Fruit fly (Drosophila melanogaster) whole organism, embryonic: ENCODE data around the gene nudC.

Source experiments
- Asciz ChIP-seq: fragments of 200-800 bp; sonication (Bioruptor generic); optimal IDR thresholded peaks from 2 replicates; lab custom pipeline; 2017; ENCODE audit warnings: missing biosample characterization, mild to moderate bottlenecking, missing genetic modification characterization, missing genetic modification reagents
- CG12104 ChIP-seq: fragments of 200-800 bp; sonication (Bioruptor generic); optimal IDR thresholded peaks from 3 replicates; lab custom pipeline; 2016; ENCODE audit warnings: missing biosample characterization, missing genetic modification characterization
- CG12299 ChIP-seq: fragments of 200-800 bp; sonication (Bioruptor generic); optimal IDR thresholded peaks from 2 replicates; lab custom pipeline; 2018; ENCODE audit warnings: missing biosample characterization, mild to moderate bottlenecking, missing genetic modification characterization
- CG12744 ChIP-seq: fragments of 200-800 bp; sonication (Bioruptor generic); optimal IDR thresholded peaks from 2 replicates; lab custom pipeline; 2016; ENCODE audit warnings: missing biosample characterization, missing genetic modification characterization
- CG1602 ChIP-seq: fragments of 200-800 bp; sonication (Bioruptor generic); optimal IDR thresholded peaks from 3 replicates; lab custom pipeline; 2016; ENCODE audit warnings: missing biosample characterization, missing genetic modification characterization
- CG16815 ChIP-seq: fragments of 200-800 bp; sonication (Bioruptor generic); optimal IDR thresholded peaks from 3 replicates; lab custom pipeline; 2017; ENCODE audit warnings: missing biosample characterization, mild to moderate bottlenecking, missing genetic modification characterization
- CG17359 ChIP-seq: fragments of 200-800 bp; sonication (Bioruptor generic); optimal IDR thresholded peaks from 3 replicates; lab custom pipeline; 2018; ENCODE audit warnings: missing biosample characterization, mild to moderate bottlenecking, missing genetic modification characterization, moderate library complexity
- CG17385 ChIP-seq: fragments of 200-800 bp; sonication (Bioruptor generic); optimal IDR thresholded peaks from 3 replicates; lab custom pipeline; 2018; ENCODE audit warnings: missing biosample characterization, mild to moderate bottlenecking, missing genetic modification characterization
- CG17612 ChIP-seq: fragments of 200-800 bp; sonication (Bioruptor generic); IDR thresholded peaks from 2 replicates; pipeline ENCODE4 v1.3.6; 2022; ENCODE audit warnings: missing biosample characterization, missing genetic modification characterization
- CG17829 ChIP-seq: fragments of 200-800 bp; optimal IDR thresholded peaks from 2 replicates; lab custom pipeline; 2019; ENCODE audit warnings: missing biosample characterization, mild to moderate bottlenecking, missing genetic modification characterization, moderate library complexity
- CG18011 ChIP-seq: fragments of 200-800 bp; sonication (Bioruptor generic); optimal IDR thresholded peaks from 2 replicates; lab custom pipeline; 2017; ENCODE audit warnings: missing biosample characterization, missing genetic modification characterization, mild to moderate bottlenecking, moderate library complexity, missing genotype
- CG2116 ChIP-seq: fragments of 200-800 bp; sonication (Bioruptor generic); optimal IDR thresholded peaks from 3 replicates; lab custom pipeline; 2018; ENCODE audit warnings: missing biosample characterization, mild to moderate bottlenecking, missing genetic modification characterization
- CG30020 ChIP-seq: fragments of 200-800 bp; optimal IDR thresholded peaks from 2 replicates; lab custom pipeline; 2019; ENCODE audit warnings: missing biosample characterization, mild to moderate bottlenecking, missing genetic modification characterization, moderate library complexity
- CG30431 ChIP-seq: fragments of 200-800 bp; sonication (Bioruptor generic); optimal IDR thresholded peaks from 2 replicates; lab custom pipeline; 2017; ENCODE audit warnings: missing biosample characterization, missing genetic modification characterization
- CG3995 ChIP-seq: fragments of 200-800 bp; sonication (Bioruptor generic); optimal IDR thresholded peaks from 3 replicates; lab custom pipeline; 2016; ENCODE audit warnings: missing biosample characterization, missing genetic modification characterization
- CG6791 ChIP-seq: fragments of 200-800 bp; sonication (Bioruptor generic); IDR thresholded peaks from 3 replicates; pipeline ENCODE4 v1.3.6; 2022; ENCODE audit warnings: missing biosample characterization, missing genetic modification characterization; ENCODE audit not compliant: partially characterized antibody
- CG9215 ChIP-seq: fragments of 200-800 bp; sonication (Bioruptor generic); IDR thresholded peaks from 2 replicates; pipeline ENCODE4 v1.3.6; 2022; ENCODE audit warnings: missing biosample characterization, missing genetic modification characterization
- D19B ChIP-seq: fragments of 200-800 bp; sonication (Bioruptor generic); optimal IDR thresholded peaks from 2 replicates; lab custom pipeline; 2017; ENCODE audit warnings: missing biosample characterization, mild to moderate bottlenecking, missing genetic modification characterization
- H15 ChIP-seq: fragments of 200-800 bp; sonication (Bioruptor generic); IDR thresholded peaks from 3 replicates; pipeline ENCODE4 v1.3.6; 2022; ENCODE audit warnings: missing biosample characterization, missing genetic modification characterization
- HLHmδ ChIP-seq: fragments of 200-800 bp; sonication (Bioruptor generic); optimal IDR thresholded peaks from 2 replicates; lab custom pipeline; 2018; ENCODE audit warnings: missing biosample characterization, mild to moderate bottlenecking, missing genetic modification characterization, moderate library complexity
- Hmr ChIP-seq: fragments of 200-800 bp; sonication (Bioruptor generic); optimal IDR thresholded peaks from 3 replicates; lab custom pipeline; 2017; ENCODE audit warnings: mild to moderate bottlenecking, missing biosample characterization, missing genetic modification reagents, missing genetic modification characterization
- Mad ChIP-seq: fragments of 200-800 bp; sonication (Bioruptor generic); optimal IDR thresholded peaks from 2 replicates; lab custom pipeline; 2016; ENCODE audit warnings: missing biosample characterization, missing genetic modification characterization
- Med ChIP-seq: fragments of 200-800 bp; sonication (Bioruptor generic); peaks from one replicate; lab custom pipeline; 2016; ENCODE audit warnings: missing biosample characterization, missing genetic modification characterization, mild to moderate bottlenecking, inconsistent platforms, moderate library complexity
- NfI ChIP-seq: fragments of 200-800 bp; sonication (Bioruptor generic); optimal IDR thresholded peaks from 3 replicates; lab custom pipeline; 2018; ENCODE audit warnings: missing biosample characterization, mild to moderate bottlenecking, missing genetic modification characterization, moderate library complexity
- Scr ChIP-seq: fragments of 200-800 bp; sonication (Bioruptor generic); IDR thresholded peaks from 2 replicates; pipeline ENCODE4 v1.3.6; 2022; ENCODE audit warnings: missing biosample characterization, missing genetic modification characterization; ENCODE audit not compliant: partially characterized antibody
- Sry-β ChIP-seq: fragments of 200-800 bp; sonication (Bioruptor generic); optimal IDR thresholded peaks from 2 replicates; lab custom pipeline; 2018; ENCODE audit warnings: missing biosample characterization, mild to moderate bottlenecking, missing genetic modification characterization, moderate library complexity
- TFAM ChIP-seq: fragments of 200-800 bp; sonication (Bioruptor generic); optimal IDR thresholded peaks from 2 replicates; lab custom pipeline; 2017; ENCODE audit warnings: missing biosample characterization, missing genetic modification characterization, inconsistent platforms
- amos ChIP-seq: fragments of 200-800 bp; sonication (Bioruptor generic); IDR thresholded peaks from 2 replicates; pipeline ENCODE4 v1.3.6; 2022; ENCODE audit warnings: missing biosample characterization, missing genetic modification characterization; ENCODE audit not compliant: partially characterized antibody
- btn ChIP-seq: fragments of 200-800 bp; sonication (Bioruptor generic); optimal IDR thresholded peaks from 2 replicates; lab custom pipeline; 2016; ENCODE audit warnings: missing biosample characterization, missing genetic modification characterization
- corto ChIP-seq: fragments of 200-800 bp; sonication (Bioruptor generic); optimal IDR thresholded peaks from 2 replicates; lab custom pipeline; 2016; ENCODE audit warnings: missing biosample characterization, mild to moderate bottlenecking, missing genetic modification characterization, moderate library complexity
- dimm ChIP-seq: fragments of 200-800 bp; sonication (Bioruptor generic); IDR thresholded peaks from 2 replicates; pipeline ENCODE4 v1.3.6; 2022; ENCODE audit warnings: missing biosample characterization, missing genetic modification characterization
- dpn ChIP-seq, 2 experiments: fragments of 200-800 bp; sonication (Bioruptor generic); optimal IDR thresholded peaks; 3 replicates each; lab custom pipeline; 2016; ENCODE audit warnings: missing biosample characterization in 2 of 2, missing genetic modification characterization in 2 of 2
- eyg ChIP-seq: fragments of 200-800 bp; sonication (Bioruptor generic); optimal IDR thresholded peaks from 3 replicates; lab custom pipeline; 2016; ENCODE audit warnings: missing biosample characterization, missing genetic modification characterization
- fd3F ChIP-seq: fragments of 200-800 bp; sonication (Bioruptor generic); optimal IDR thresholded peaks from 2 replicates; lab custom pipeline; 2018; ENCODE audit warnings: missing biosample characterization, mild to moderate bottlenecking, missing genetic modification characterization, moderate library complexity
- fd96Cb ChIP-seq: fragments of 200-800 bp; sonication (Bioruptor generic); optimal IDR thresholded peaks from 2 replicates; lab custom pipeline; 2018; ENCODE audit warnings: missing biosample characterization, mild to moderate bottlenecking, missing genetic modification characterization, moderate library complexity
- gfzf ChIP-seq: fragments of 200-800 bp; sonication (Bioruptor generic); optimal IDR thresholded peaks from 2 replicates; lab custom pipeline; 2016; ENCODE audit warnings: missing biosample characterization, mild to moderate bottlenecking, missing genetic modification characterization, moderate library complexity
- gt ChIP-seq: fragments of 200-800 bp; sonication (Bioruptor generic); IDR thresholded peaks from 2 replicates; pipeline ENCODE4 v1.3.6; 2022; ENCODE audit warnings: missing biosample characterization, missing genetic modification characterization
- ham ChIP-seq: fragments of 200-800 bp; sonication (Bioruptor generic); IDR thresholded peaks from 2 replicates; pipeline ENCODE4 v1.3.6; 2022; ENCODE audit warnings: missing biosample characterization, missing genetic modification characterization
- jigr1 ChIP-seq: fragments of 200-800 bp; sonication (Bioruptor generic); IDR thresholded peaks from 3 replicates; pipeline ENCODE4 v1.3.6; 2022; ENCODE audit warnings: missing biosample characterization, missing genetic modification characterization
- lmd ChIP-seq: fragments of 200-800 bp; sonication (Bioruptor generic); IDR thresholded peaks from 2 replicates; pipeline ENCODE4 v1.3.6; 2022; ENCODE audit warnings: missing biosample characterization, missing genetic modification characterization
- maf-S ChIP-seq: fragments of 200-800 bp; sonication (Bioruptor generic); optimal IDR thresholded peaks from 2 replicates; lab custom pipeline; 2016; ENCODE audit warnings: missing biosample characterization, missing genetic modification characterization
- mam ChIP-seq: fragments of 200-800 bp; sonication (Bioruptor generic); optimal IDR thresholded peaks from 3 replicates; lab custom pipeline; 2016; ENCODE audit warnings: missing biosample characterization, missing genetic modification characterization
- nmo ChIP-seq: fragments of 200-800 bp; sonication (Bioruptor generic); optimal IDR thresholded peaks from 2 replicates; lab custom pipeline; 2018; ENCODE audit warnings: missing biosample characterization, mild to moderate bottlenecking, missing genetic modification characterization, moderate library complexity
- org-1 ChIP-seq: fragments of 200-800 bp; sonication (Bioruptor generic); optimal IDR thresholded peaks from 2 replicates; lab custom pipeline; 2017; ENCODE audit warnings: missing biosample characterization, missing genetic modification characterization
- repo ChIP-seq: fragments of 200-800 bp; sonication (Bioruptor generic); optimal IDR thresholded peaks from 2 replicates; lab custom pipeline; 2016; ENCODE audit warnings: missing biosample characterization, missing genetic modification characterization
- schlank ChIP-seq: fragments of 200-800 bp; sonication (Bioruptor generic); optimal IDR thresholded peaks from 2 replicates; lab custom pipeline; 2018; ENCODE audit warnings: missing biosample characterization, mild to moderate bottlenecking, missing genetic modification characterization
- sd ChIP-seq: fragments of 200-800 bp; sonication (Bioruptor generic); optimal IDR thresholded peaks from 3 replicates; lab custom pipeline; 2018; ENCODE audit warnings: missing biosample characterization, mild to moderate bottlenecking, missing genetic modification characterization, moderate library complexity
- sna ChIP-seq: fragments of 200-800 bp; sonication (Bioruptor generic); IDR thresholded peaks from 2 replicates; pipeline ENCODE4 v1.3.6; 2022; ENCODE audit warnings: missing biosample characterization, missing genetic modification characterization; ENCODE audit not compliant: partially characterized antibody
- sr ChIP-seq: fragments of 200-800 bp; sonication (Bioruptor generic); IDR thresholded peaks from 3 replicates; pipeline ENCODE4 v1.3.6; 2022; ENCODE audit warnings: missing biosample characterization, missing genetic modification characterization
- trem ChIP-seq: fragments of 200-800 bp; optimal IDR thresholded peaks from 3 replicates; lab custom pipeline; 2019; ENCODE audit warnings: missing biosample characterization, mild to moderate bottlenecking, missing genetic modification characterization, moderate library complexity
- tx ChIP-seq: fragments of 200-800 bp; sonication (Bioruptor generic); optimal IDR thresholded peaks from 2 replicates; lab custom pipeline; 2016; ENCODE audit warnings: missing biosample characterization, missing genetic modification characterization
- zen2 ChIP-seq: fragments of 200-800 bp; sonication (Bioruptor generic); IDR thresholded peaks from 3 replicates; pipeline ENCODE4 v1.3.6; 2022; ENCODE audit warnings: missing biosample characterization, missing genetic modification characterization; ENCODE audit not compliant: partially characterized antibody

nudC gene

DNA sequence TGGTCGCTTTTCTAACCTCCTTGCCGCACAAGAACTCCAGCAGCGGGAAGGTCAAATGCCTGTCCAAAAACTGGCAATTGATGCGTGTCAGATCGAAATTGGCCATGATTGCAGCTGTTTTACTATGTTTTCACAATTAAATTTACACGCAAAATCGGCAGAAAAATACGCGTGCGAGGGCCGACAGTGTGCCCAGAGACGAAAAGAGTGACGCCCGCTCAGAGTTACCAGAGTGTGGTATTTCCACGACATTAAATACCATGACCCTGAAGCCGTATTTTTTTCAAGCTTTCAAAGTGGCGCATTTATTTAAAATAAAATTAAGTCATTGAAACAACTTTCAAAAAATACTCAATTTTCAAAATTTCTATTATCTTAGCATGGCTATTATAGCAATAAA lies 18.1 kb upstream of the nudC start, which contains the start of gene eIF3e (continued):
- TF ChIP-seq Scr (GFP tag; lab: Robert Waterston, UW) (peak; percentile 51), gt (GFP tag; lab: Robert Waterston, UW) (no peak), tx (GFP tag; lab: Kevin White, UChicago) (no peak), CG12299 (tag; lab: Kevin White, UChicago) (no peak), zen2 (GFP tag; lab: Robert Waterston, UW) (no peak), CG12104 (GFP tag; lab: Kevin White, UChicago) (no peak), Asciz (GFP tag; lab: Kevin White, UChicago) (no peak), lmd (GFP tag; lab: Robert Waterston, UW) (no peak), CG16815 (GFP tag; lab: Kevin White, UChicago) (no peak), CG6791 (GFP tag; lab: Robert Waterston, UW) (no peak), fd3F (GFP tag; lab: Kevin White, UChicago) (no peak), CG17612 (GFP tag; lab: Robert Waterston, UW) (no peak), CG9215 (GFP tag; lab: Robert Waterston, UW) (no peak; the same call in 1 of the 2 replicates), Sry-β (GFP tag; lab: Kevin White, UChicago) (no peak), nmo (GFP tag; lab: Kevin White, UChicago) (peak; percentile 23), D19B (no peak), trem (peak; percentile 50), gfzf (peak; percentile 81), amos (GFP tag; lab: Robert Waterston, UW) (peak; percentile 22; the same call in 1 of the 2 replicates), sna (no peak), org-1 (no peak), btn (no peak), fd96Cb (tag; lab: Kevin White, UChicago) (no peak), Mad (no peak), TFAM (no peak), repo (GFP tag; lab: Kevin White, UChicago) (no peak), CG12744 (GFP tag; lab: Kevin White, UChicago) (no peak), mam (GFP tag; lab: Kevin White, UChicago) (no peak)

DNA sequence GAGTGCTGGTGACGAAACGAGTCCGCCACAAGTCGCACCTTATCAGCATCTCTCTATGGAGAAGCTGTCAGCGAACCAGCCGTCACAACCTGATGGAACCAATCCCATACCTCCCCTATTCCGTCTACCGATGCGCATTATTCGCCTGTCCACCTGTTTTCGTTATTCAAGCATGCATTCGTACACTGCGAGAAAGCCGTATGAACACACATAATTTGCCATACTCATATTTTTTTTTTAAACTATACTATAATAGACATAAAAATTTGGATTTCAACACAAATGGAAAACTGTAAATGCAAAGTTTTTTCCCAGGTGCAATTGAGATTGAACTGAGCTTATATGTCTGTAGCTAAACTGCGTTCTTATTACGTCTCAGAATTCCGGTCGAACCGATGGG lies 8.2 kb upstream of the nudC start:
- no peak for TF ChIP-seq schlank (tag; lab: Kevin White, UChicago)
- no peak for TF ChIP-seq jigr1 (GFP tag; lab: Robert Waterston, UW)
- no peak for TF ChIP-seq dimm (GFP tag; lab: Robert Waterston, UW)
- TF ChIP-seq CG3995 (GFP tag; lab: Kevin White, UChicago), result no peak
- TF ChIP-seq CG2116, result no peak
- TF ChIP-seq maf-S (GFP tag; lab: Kevin White, UChicago), result no peak
- TF ChIP-seq dpn (GFP tag; optimal IDR thresholded peaks at IDR 0.05; lab: Kevin White, UChicago), result no peak
- no peak for TF ChIP-seq sr
- peak; percentile 76 for TF ChIP-seq Med (GFP tag; lab: Kevin White, UChicago)
- peak; percentile 73 for TF ChIP-seq corto (GFP tag; lab: Kevin White, UChicago)
- no peak for TF ChIP-seq Hmr (GFP tag; lab: Kevin White, UChicago)
- no peak for TF ChIP-seq ham (GFP tag; lab: Robert Waterston, UW)
- peak; percentile 14 for TF ChIP-seq NfI (GFP tag; lab: Kevin White, UChicago)
- no peak for TF ChIP-seq eyg
- TF ChIP-seq CG17359 (tag; lab: Kevin White, UChicago), result peak; percentile 5
- no peak for TF ChIP-seq CG17385 (GFP tag; lab: Kevin White, UChicago)
- TF ChIP-seq H15 (GFP tag; lab: Robert Waterston, UW), result no peak
- no peak for TF ChIP-seq CG17829 (tag; lab: Kevin White, UChicago)
- no peak for TF ChIP-seq repo (GFP tag; lab: Kevin White, UChicago)
- TF ChIP-seq CG30020 (tag; lab: Kevin White, UChicago), result no peak
- TF ChIP-seq sd, result no peak
- TF ChIP-seq CG30431 (GFP tag; lab: Kevin White, UChicago), result no peak
- no peak for TF ChIP-seq CG18011 (GFP tag; lab: Kevin White, UChicago)
- no peak for TF ChIP-seq CG1602 (GFP tag; lab: Kevin White, UChicago)
- no peak for TF ChIP-seq HLHmδ (GFP tag; lab: Kevin White, UChicago)
